Worm (Caenorhabditis elegans): ENCODE data around the gene F46F5.13.

DNA sequence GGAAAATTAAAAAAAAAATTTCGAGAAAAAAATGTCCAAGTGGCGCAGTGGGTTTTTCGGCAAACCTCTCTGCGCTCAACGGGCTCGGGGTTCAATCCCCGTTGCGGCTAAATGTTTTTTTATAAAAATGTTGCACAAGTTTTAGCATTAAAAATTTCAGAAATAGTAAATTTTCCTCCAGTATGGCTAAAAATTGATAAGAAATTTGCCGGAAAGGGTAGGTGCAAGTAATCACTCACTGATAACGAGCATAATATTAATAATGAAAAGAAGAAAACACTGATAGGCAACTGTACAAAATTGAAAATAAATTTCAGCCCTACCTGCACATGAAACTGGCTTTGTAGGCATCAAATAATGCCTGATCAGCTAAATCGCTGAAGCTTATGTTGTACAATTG is 38.7 kb upstream of the F46F5.13 start:
- TF ChIP-seq elt-1 (tag; optimal IDR thresholded peaks at IDR 0.05) (no peak), ceh-16 (tag; optimal IDR thresholded peaks at IDR 0.05) (no peak), snpc-4 (tag; optimal IDR thresholded peaks at IDR 0.05) (no peak), lsy-2 (tag; optimal IDR thresholded peaks at IDR 0.05) (no peak), mdl-1 (tag; optimal IDR thresholded peaks at IDR 0.05) (no peak), mab-5 (tag; optimal IDR thresholded peaks at IDR 0.05) (no peak), skn-1 (tag; optimal IDR thresholded peaks at IDR 0.05) (no peak), fos-1 (tag; optimal IDR thresholded peaks at IDR 0.05) (peak; percentile 67), nhr-12 (tag; optimal IDR thresholded peaks at IDR 0.05) (no peak)

Data from whole organism, L2 larva.